Fruit fly (Drosophila melanogaster): ENCODE results near the gene tws.

Gene tws

DNA sequence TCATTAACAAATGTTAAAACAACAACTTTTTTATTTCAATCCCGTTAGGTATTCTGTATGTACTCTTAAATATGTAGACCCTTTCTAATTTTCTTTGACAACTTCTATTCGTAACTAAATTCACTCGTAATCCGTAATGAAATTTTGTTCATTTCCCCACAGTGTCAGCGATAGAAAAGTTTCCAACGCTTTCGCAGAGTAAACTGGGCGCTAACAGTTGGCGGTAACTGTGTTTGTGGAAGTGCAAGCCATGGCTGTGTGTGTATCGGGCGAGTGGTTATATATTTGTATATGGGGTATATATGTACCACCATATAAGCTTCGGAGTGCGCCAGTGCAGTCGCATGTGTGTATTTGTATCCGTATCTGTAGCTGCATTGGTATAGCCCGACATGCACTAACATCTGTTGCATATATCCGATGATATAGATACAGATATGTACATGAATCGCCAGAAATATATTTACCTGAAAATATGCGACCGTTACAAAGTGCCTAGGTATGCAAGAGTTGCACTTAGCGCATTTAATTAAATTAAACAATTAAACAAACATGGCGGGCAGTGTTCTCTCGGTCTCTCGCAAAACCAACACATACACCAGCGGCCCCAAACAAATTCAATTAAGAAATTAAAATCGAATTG is 58.0 kb downstream of the tws start:
- no peak for TF ChIP-seq CTCF (optimal IDR thresholded peaks at IDR 0.05)
- TF ChIP-seq CG8478 (optimal IDR thresholded peaks at IDR 0.05) = no peak

DNA sequence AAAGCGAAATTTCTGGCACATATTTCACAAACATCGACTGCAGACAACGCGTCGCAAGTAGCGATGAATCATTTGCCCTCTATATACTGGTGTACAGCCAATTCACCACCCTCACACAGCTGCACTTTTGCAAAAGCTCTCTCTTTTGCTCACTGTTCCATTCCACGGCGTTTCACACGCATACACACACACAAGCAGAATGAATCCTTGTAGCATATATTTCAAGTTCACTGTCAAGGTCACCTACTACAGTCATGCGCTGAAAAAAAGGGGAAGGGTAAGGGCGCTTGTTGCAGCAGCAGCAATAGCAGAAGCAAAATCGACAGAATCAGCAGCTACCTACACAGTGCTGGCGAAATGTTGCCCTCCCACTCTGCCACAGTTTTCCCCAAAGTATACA is 58.9 kb downstream of the tws start:
- TF ChIP-seq CG8478 (optimal IDR thresholded peaks at IDR 0.05) (no peak), CTCF (optimal IDR thresholded peaks at IDR 0.05) (no peak)

DNA sequence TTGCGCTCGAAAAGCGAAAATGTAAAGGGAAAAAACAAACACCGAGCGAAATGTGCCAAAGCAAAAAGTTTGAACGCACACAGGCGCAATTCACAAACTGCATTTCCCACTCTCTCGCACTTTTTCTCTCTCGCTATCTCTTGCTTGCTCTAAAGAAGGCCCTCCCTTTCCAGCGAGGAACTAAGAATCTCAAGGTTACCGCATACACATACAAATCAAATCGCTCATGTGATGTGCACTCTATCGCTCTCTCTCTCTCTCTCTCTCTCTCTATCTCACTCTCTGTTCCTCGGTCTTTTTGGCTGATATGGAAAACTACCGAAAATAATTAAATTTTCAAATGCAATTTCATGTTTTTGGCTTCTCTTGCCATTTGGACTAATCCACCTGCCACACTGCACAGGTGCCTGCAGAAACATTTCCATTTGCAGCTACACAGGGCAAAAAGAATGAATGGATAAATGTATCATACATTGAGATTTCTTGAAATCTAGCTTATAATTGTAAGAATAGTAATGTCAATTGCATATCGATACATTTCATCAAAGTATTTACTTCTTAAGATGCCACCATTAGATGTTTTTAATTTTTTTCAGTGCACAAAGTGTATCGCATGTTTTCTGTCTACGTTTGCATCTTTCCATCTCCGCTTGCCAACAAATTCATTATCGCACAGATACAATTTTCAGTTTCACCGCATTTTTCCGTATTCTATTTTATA is 60.1 kb downstream of the tws start:
- no peak for TF ChIP-seq CG8478 (optimal IDR thresholded peaks at IDR 0.05)

DNA sequence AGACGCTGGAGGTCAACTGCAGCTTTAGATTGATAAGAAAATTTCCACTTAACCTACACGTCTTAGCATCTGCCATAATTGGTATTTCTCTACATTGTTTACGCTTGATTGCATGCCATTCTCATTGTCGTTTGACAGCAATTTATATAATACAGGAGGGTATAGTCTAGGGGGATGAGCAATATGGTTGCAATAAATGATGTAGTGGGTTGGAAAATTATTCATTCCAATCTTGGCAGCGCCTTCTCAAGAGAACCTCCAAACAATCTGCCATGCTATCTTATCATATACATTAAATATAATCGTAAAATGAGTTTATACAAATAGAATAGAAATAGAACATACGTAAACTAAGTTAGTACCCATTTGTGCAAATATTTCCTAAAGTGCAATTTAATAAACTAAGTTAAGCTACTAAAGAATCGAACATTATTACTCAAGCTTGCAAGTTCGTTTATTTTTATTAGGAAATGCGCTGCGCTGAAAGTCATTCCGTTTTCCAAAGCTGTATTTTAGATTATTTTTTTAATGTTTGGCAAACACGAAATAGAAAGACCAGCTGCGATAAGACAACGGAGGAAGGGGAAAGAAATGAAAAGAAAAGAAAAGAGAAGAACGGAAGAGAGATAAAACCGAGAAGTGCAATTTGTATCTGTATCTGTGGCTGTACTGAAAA is 61.0 kb downstream of the tws start:
- TF ChIP-seq CG8478 (optimal IDR thresholded peaks at IDR 0.05) = no peak
- TF ChIP-seq CTCF (optimal IDR thresholded peaks at IDR 0.05) = no peak

DNA sequence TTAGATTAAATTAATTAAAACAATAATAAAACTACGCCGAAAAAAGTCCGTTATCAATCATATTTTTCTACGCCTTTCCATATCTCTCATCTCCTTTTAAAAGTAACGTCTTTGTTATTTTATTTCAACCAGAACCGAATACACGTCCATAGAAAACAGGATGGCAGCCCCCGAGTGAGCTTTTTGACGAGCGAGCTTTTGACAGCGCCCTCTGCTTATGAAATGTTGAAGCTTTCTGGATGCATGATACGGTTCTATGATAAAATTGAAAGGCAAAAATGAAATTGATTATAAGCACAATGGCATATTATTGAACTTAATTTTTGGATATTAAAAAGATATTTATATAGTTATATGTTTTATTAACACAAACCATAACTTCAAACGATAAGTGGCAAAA is 62.9 kb downstream of the tws start:
- TF ChIP-seq CTCF (optimal IDR thresholded peaks at IDR 0.05) (peak in 1 of 2 experiments; percentile 54), CG8478 (optimal IDR thresholded peaks at IDR 0.05) (no peak)
